Worm (Caenorhabditis elegans) whole organism, L1 larva: ENCODE results near the gene F22B7.9.

Source experiments
- C04F5.9 ChIP-seq: sonication (generic microtip); optimal IDR thresholded peaks from 2 replicates; lab custom pipeline; 2016; ENCODE audit warnings: missing genetic modification characterization, missing compliant biosample characterization
- C16A3.4 ChIP-seq: fragments of 150-350 bp; optimal IDR thresholded peaks from 2 replicates; lab custom pipeline; 2014; ENCODE audit warnings: missing biosample characterization, missing genetic modification characterization
- C34B4.2 ChIP-seq: sonication (generic microtip); optimal IDR thresholded peaks from 2 replicates; lab custom pipeline; 2017; ENCODE audit warnings: mild to moderate bottlenecking, missing genetic modification characterization, missing compliant biosample characterization
- F16B12.6 ChIP-seq: fragments of 150-350 bp; optimal IDR thresholded peaks from 2 replicates; lab custom pipeline; 2014; ENCODE audit warnings: missing biosample characterization, missing genetic modification characterization
- Y116A8C.19 ChIP-seq: sonication (generic microtip); optimal IDR thresholded peaks from 2 replicates; lab custom pipeline; 2016; ENCODE audit warnings: missing compliant biosample characterization, missing genetic modification characterization, borderline replicate concordance
- aha-1 ChIP-seq: fragments of 150-350 bp; optimal IDR thresholded peaks from 2 replicates; lab custom pipeline; 2014; ENCODE audit warnings: missing biosample characterization, missing genetic modification characterization
- aly-2 ChIP-seq: fragments of 150-350 bp; optimal IDR thresholded peaks from 2 replicates; lab custom pipeline; 2014; ENCODE audit warnings: missing biosample characterization, missing genetic modification characterization
- ceh-63 ChIP-seq: fragments of 200-800 bp; sonication (Bioruptor generic); optimal IDR thresholded peaks from 2 replicates; lab custom pipeline; 2018; ENCODE audit warnings: mild to moderate bottlenecking, missing genetic modification characterization, missing compliant biosample characterization
- ceh-82 ChIP-seq, 3 experiments: fragments of 150-350 bp in 1 of 3; sonication (generic microtip) in 2 of 3; optimal IDR thresholded peaks; 2 replicates each; lab custom pipeline; 2014 to 2017; ENCODE audit warnings: missing biosample characterization in 3 of 3, missing genetic modification characterization in 3 of 3
- ceh-88 ChIP-seq: fragments of 200-800 bp; sonication (Bioruptor generic); IDR thresholded peaks from 2 replicates; pipeline ENCODE4 v1.3.6; 2022; ENCODE audit warnings: missing genetic modification characterization, missing compliant biosample characterization
- ceh-90 ChIP-seq: sonication (generic microtip); optimal IDR thresholded peaks from 2 replicates; lab custom pipeline; 2016; ENCODE audit warnings: missing genetic modification characterization, missing compliant biosample characterization
- ces-1 ChIP-seq: fragments of 150-350 bp; optimal IDR thresholded peaks from 2 replicates; lab custom pipeline; 2014; ENCODE audit warnings: missing biosample characterization, missing genetic modification reagents, missing genetic modification characterization
- efl-3 ChIP-seq: fragments of 200-800 bp; sonication (Bioruptor generic); optimal IDR thresholded peaks from 2 replicates; lab custom pipeline; 2018; ENCODE audit warnings: mild to moderate bottlenecking, missing genetic modification characterization, missing compliant biosample characterization
- egl-13 ChIP-seq: sonication (generic microtip); optimal IDR thresholded peaks from 2 replicates; lab custom pipeline; 2016; ENCODE audit warnings: missing genotype, missing genetic modification reagents, missing genetic modification characterization, missing compliant biosample characterization
- elt-2 ChIP-seq: sonication (generic microtip); optimal IDR thresholded peaks from 2 replicates; lab custom pipeline; 2016; ENCODE audit warnings: missing genetic modification characterization, mild to moderate bottlenecking, inconsistent platforms, missing compliant biosample characterization, missing genetic modification reagents
- elt-3 ChIP-seq, 6 experiments: fragments of 150-350 bp in 1 of 6; sonication (generic microtip); optimal IDR thresholded peaks; 2 replicates each; lab custom pipeline; 2017 to 2018; ENCODE audit warnings: missing biosample characterization in 6 of 6, missing genetic modification characterization in 6 of 6, inconsistent platforms in 1 of 6
- fkh-4 ChIP-seq: sonication (generic microtip); optimal IDR thresholded peaks from 2 replicates; lab custom pipeline; 2016; ENCODE audit warnings: missing compliant biosample characterization, missing genetic modification characterization, borderline replicate concordance
- fkh-8 ChIP-seq: sonication (generic microtip); optimal IDR thresholded peaks from 2 replicates; lab custom pipeline; 2016; ENCODE audit warnings: mild to moderate bottlenecking, missing genetic modification characterization, missing compliant biosample characterization
- grh-1 ChIP-seq: fragments of 200-800 bp; sonication (Bioruptor generic); IDR thresholded peaks from 2 replicates; pipeline ENCODE4 v1.3.6; 2022; ENCODE audit warnings: missing genetic modification reagents, missing genetic modification characterization, missing compliant biosample characterization
- hlh-4 ChIP-seq: sonication (generic microtip); optimal IDR thresholded peaks from 2 replicates; lab custom pipeline; 2016; ENCODE audit warnings: mild to moderate bottlenecking, missing genetic modification characterization, missing compliant biosample characterization
- hpl-2 ChIP-seq: fragments of 150-350 bp; optimal IDR thresholded peaks from 2 replicates; lab custom pipeline; 2014; ENCODE audit warnings: missing biosample characterization, missing genetic modification reagents, missing genetic modification characterization
- irx-1 ChIP-seq: sonication (generic microtip); optimal IDR thresholded peaks from 2 replicates; lab custom pipeline; 2016; ENCODE audit warnings: missing genetic modification characterization, missing compliant biosample characterization
- isw-1 ChIP-seq: fragments of 200-800 bp; sonication (Bioruptor generic); IDR thresholded peaks from 2 replicates; pipeline ENCODE4 v1.3.6; 2022; ENCODE audit warnings: missing genetic modification characterization, missing compliant biosample characterization
- jun-1 ChIP-seq: fragments of 150-350 bp; optimal IDR thresholded peaks from 2 replicates; lab custom pipeline; 2014; ENCODE audit warnings: missing biosample characterization, missing genetic modification reagents, missing genetic modification characterization
- lin-13 ChIP-seq: fragments of 150-350 bp; optimal IDR thresholded peaks from 2 replicates; lab custom pipeline; 2014; ENCODE audit warnings: missing biosample characterization, missing genetic modification reagents, missing genetic modification characterization
- lin-14 ChIP-seq: fragments of 200-800 bp; sonication (Bioruptor generic); optimal IDR thresholded peaks from 2 replicates; lab custom pipeline; 2018; ENCODE audit warnings: mild to moderate bottlenecking, missing genetic modification characterization, moderate library complexity, missing compliant biosample characterization
- lin-15B ChIP-seq: fragments of 150-350 bp; sonication (generic microtip); optimal IDR thresholded peaks from 3 replicates; lab custom pipeline; 2014; ENCODE audit warnings: missing biosample characterization, missing genetic modification characterization
- lin-39 ChIP-seq: fragments of 150-350 bp; optimal IDR thresholded peaks from 2 replicates; lab custom pipeline; 2014; ENCODE audit warnings: missing biosample characterization, missing genetic modification reagents, missing genetic modification characterization
- mab-9 ChIP-seq: fragments of 200-800 bp; sonication (Bioruptor generic); IDR thresholded peaks from 2 replicates; pipeline ENCODE4 v1.3.6; 2022; ENCODE audit warnings: missing genetic modification reagents, missing genetic modification characterization, missing compliant biosample characterization
- nhr-11 ChIP-seq: fragments of 150-350 bp; optimal IDR thresholded peaks from 2 replicates; lab custom pipeline; 2014; ENCODE audit warnings: missing biosample characterization, missing genetic modification characterization
- nhr-19 ChIP-seq: fragments of 200-800 bp; sonication (Bioruptor generic); conservative IDR thresholded peaks from 2 replicates; pipeline ENCODE4 v1.3.6; 2022; ENCODE audit warnings: missing genetic modification characterization, missing compliant biosample characterization
- nhr-20 ChIP-seq: sonication (generic microtip); optimal IDR thresholded peaks from 2 replicates; lab custom pipeline; 2016; ENCODE audit warnings: mild to moderate bottlenecking, missing genetic modification characterization, missing compliant biosample characterization
- nhr-28 ChIP-seq: fragments of 150-350 bp; optimal IDR thresholded peaks from 2 replicates; lab custom pipeline; 2014; ENCODE audit warnings: missing biosample characterization, missing genetic modification characterization
- nhr-47 ChIP-seq: sonication (generic microtip); optimal IDR thresholded peaks from 2 replicates; lab custom pipeline; 2016; ENCODE audit warnings: mild to moderate bottlenecking, missing genetic modification characterization, moderate library complexity, missing compliant biosample characterization
- nhr-71 ChIP-seq: sonication (generic microtip); optimal IDR thresholded peaks from 2 replicates; lab custom pipeline; 2016; ENCODE audit warnings: mild to moderate bottlenecking, missing genetic modification characterization, moderate library complexity, missing compliant biosample characterization
- nhr-77 ChIP-seq: fragments of 150-350 bp; optimal IDR thresholded peaks from 2 replicates; lab custom pipeline; 2014; ENCODE audit warnings: missing biosample characterization, missing genetic modification characterization
- nhr-90 ChIP-seq: sonication (generic microtip); optimal IDR thresholded peaks from 2 replicates; lab custom pipeline; 2016; ENCODE audit warnings: mild to moderate bottlenecking, missing genetic modification characterization, missing compliant biosample characterization; ENCODE audit not compliant: poor library complexity
- rnt-1 ChIP-seq: sonication (generic microtip); optimal IDR thresholded peaks from 2 replicates; lab custom pipeline; 2016; ENCODE audit warnings: mild to moderate bottlenecking, missing genetic modification characterization, moderate library complexity, missing compliant biosample characterization
- skn-1 ChIP-seq: fragments of 150-350 bp; optimal IDR thresholded peaks from 2 replicates; lab custom pipeline; 2014; ENCODE audit warnings: missing biosample characterization, missing genetic modification characterization
- snpc-4 ChIP-seq: fragments of 150-350 bp; optimal IDR thresholded peaks from 2 replicates; lab custom pipeline; 2014; ENCODE audit warnings: missing biosample characterization, missing genetic modification characterization
- snu-23 ChIP-seq: sonication (generic microtip); optimal IDR thresholded peaks from 2 replicates; lab custom pipeline; 2016; ENCODE audit warnings: missing genetic modification characterization, missing compliant biosample characterization
- sox-4 ChIP-seq: sonication (generic microtip); optimal IDR thresholded peaks from 2 replicates; lab custom pipeline; 2016; ENCODE audit warnings: missing genetic modification characterization, missing compliant biosample characterization
- sptf-1 ChIP-seq: fragments of 150-350 bp; optimal IDR thresholded peaks from 2 replicates; lab custom pipeline; 2014; ENCODE audit warnings: missing biosample characterization, missing genetic modification characterization
- swsn-7 ChIP-seq: sonication (generic microtip); optimal IDR thresholded peaks from 2 replicates; lab custom pipeline; 2016; ENCODE audit warnings: missing genetic modification characterization, missing compliant biosample characterization
- tlp-1 ChIP-seq: fragments of 150-350 bp; optimal IDR thresholded peaks from 2 replicates; lab custom pipeline; 2014; ENCODE audit warnings: missing biosample characterization, missing genetic modification characterization
- unc-130 ChIP-seq: fragments of 150-350 bp; optimal IDR thresholded peaks from 2 replicates; lab custom pipeline; 2017; ENCODE audit warnings: missing biosample characterization, missing genetic modification characterization, inconsistent platforms
- vab-15 ChIP-seq: sonication (generic microtip); optimal IDR thresholded peaks from 2 replicates; lab custom pipeline; 2017; ENCODE audit warnings: missing genotype, mild to moderate bottlenecking, missing genetic modification characterization, missing compliant biosample characterization
- zag-1 ChIP-seq: fragments of 150-350 bp; optimal IDR thresholded peaks from 2 replicates; lab custom pipeline; 2014; ENCODE audit warnings: missing biosample characterization, missing genetic modification characterization
- zip-4 ChIP-seq: fragments of 200-800 bp; sonication (Bioruptor generic); optimal IDR thresholded peaks from 2 replicates; lab custom pipeline; 2018; ENCODE audit warnings: mild to moderate bottlenecking, missing genetic modification characterization, moderate library complexity, missing compliant biosample characterization
- ztf-11 ChIP-seq, 2 experiments: sonication (generic microtip); optimal IDR thresholded peaks; 2 replicates each; lab custom pipeline; 2016 to 2017; ENCODE audit warnings: missing genetic modification characterization in 2 of 2, missing biosample characterization in 1 of 2, missing compliant biosample characterization in 1 of 2
- ztf-4 ChIP-seq: fragments of 150-350 bp; optimal IDR thresholded peaks from 2 replicates; lab custom pipeline; 2014; ENCODE audit warnings: missing biosample characterization, missing genetic modification characterization

The F22B7.9 gene

ce11 chrIII:8652922-8653321 is 803 bp downstream of the F22B7.9 start (continued):
- TF ChIP-seq egl-13 (tag; lab: Kevin White, UChicago), result no peak
- no peak for TF ChIP-seq ztf-11 (tag; optimal IDR thresholded peaks at IDR 0.05; lab: Kevin White, UChicago)
- no peak for TF ChIP-seq sox-4 (tag; lab: Kevin White, UChicago)
- TF ChIP-seq tlp-1 (tag; lab: Kevin White, UChicago), result no peak
- TF ChIP-seq jun-1 (tag; lab: Kevin White, UChicago), result no peak
- no peak for TF ChIP-seq aha-1 (tag; lab: Kevin White, UChicago)
- peak; percentile 54 for TF ChIP-seq nhr-71 (tag; lab: Kevin White, UChicago)
- peak; percentile 23 for TF ChIP-seq C16A3.4 (tag; lab: Kevin White, UChicago)
- no peak for TF ChIP-seq ztf-4 (tag; lab: Kevin White, UChicago)
- TF ChIP-seq hlh-4 (tag; lab: Kevin White, UChicago), result no peak
- peak; percentile 12 for TF ChIP-seq lin-13 (GFP tag; lab: Kevin White, UChicago)
- TF ChIP-seq C34B4.2 (tag; lab: Kevin White, UChicago), result no peak
- no peak for TF ChIP-seq ceh-90 (tag; lab: Kevin White, UChicago)
- no peak for TF ChIP-seq fkh-8 (tag; lab: Kevin White, UChicago)
- no peak for TF ChIP-seq lin-15B (tag; lab: Kevin White, UChicago)
- no peak for TF ChIP-seq Y116A8C.19 (tag; lab: Kevin White, UChicago)
- no peak for TF ChIP-seq nhr-90 (tag; lab: Kevin White, UChicago)
- TF ChIP-seq zag-1 (tag; lab: Kevin White, UChicago), result no peak
- TF ChIP-seq nhr-19, result no peak
- no peak for TF ChIP-seq unc-130 (tag; lab: Kevin White, UChicago)
- TF ChIP-seq ceh-88 (GFP tag; lab: Robert Waterston, UW), result no peak
- TF ChIP-seq vab-15 (tag; lab: Kevin White, UChicago), result no peak
- peak; percentile 42 for TF ChIP-seq rnt-1 (tag; lab: Kevin White, UChicago)
- TF ChIP-seq isw-1 (GFP tag; lab: Robert Waterston, UW), result no peak
- no peak for TF ChIP-seq efl-3 (GFP tag; lab: Kevin White, UChicago)
- TF ChIP-seq nhr-28 (tag; lab: Kevin White, UChicago), result no peak
- no peak for TF ChIP-seq C04F5.9
- TF ChIP-seq nhr-77 (tag; lab: Kevin White, UChicago), result no peak
- peak; percentile 2 for TF ChIP-seq aly-2 (tag; lab: Kevin White, UChicago)
- TF ChIP-seq F16B12.6 (tag; lab: Kevin White, UChicago), result no peak
- TF ChIP-seq elt-3 (tag; optimal IDR thresholded peaks at IDR 0.05; lab: Kevin White, UChicago), result no peak
- TF ChIP-seq swsn-7 (tag; lab: Kevin White, UChicago), result peak; percentile 31
- no peak for TF ChIP-seq elt-2
- TF ChIP-seq nhr-20 (tag; lab: Kevin White, UChicago), result peak; percentile 34
- TF ChIP-seq lin-39, result no peak

DNA sequence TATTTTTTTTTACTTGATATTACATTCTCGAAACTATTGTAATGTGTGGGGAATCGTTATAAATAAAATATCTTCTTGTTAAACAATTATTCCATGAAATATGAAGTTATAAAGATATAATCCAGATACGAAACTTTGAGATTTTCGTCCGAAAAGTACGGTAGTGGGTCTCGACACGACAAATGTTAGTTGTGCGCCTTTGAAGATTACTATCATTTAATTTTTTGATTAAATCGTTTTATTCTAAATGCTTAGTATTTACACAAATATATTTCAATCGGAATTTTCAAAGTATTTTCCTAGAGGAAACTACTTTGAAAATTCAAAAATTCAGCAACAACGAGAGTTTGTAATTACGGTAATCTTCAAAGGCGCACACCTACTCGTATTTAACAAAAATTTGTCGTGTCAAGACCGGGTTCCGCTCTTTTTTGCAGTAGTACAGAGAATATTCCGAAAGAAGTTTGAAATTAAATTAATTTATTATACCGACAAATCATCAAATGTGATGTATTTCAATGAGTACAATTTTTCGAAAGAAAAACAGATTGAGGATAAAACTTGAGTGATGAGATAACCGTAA is 1.5 kb downstream of the F22B7.9 start:
- TF ChIP-seq nhr-47 (tag; lab: Kevin White, UChicago) (no peak), lin-13 (GFP tag; lab: Kevin White, UChicago) (no peak), lin-14 (GFP tag; lab: Kevin White, UChicago) (no peak), fkh-8 (tag; lab: Kevin White, UChicago) (no peak), lin-15B (tag; lab: Kevin White, UChicago) (no peak), rnt-1 (tag; lab: Kevin White, UChicago) (no peak), grh-1 (GFP tag; lab: Robert Waterston, UW) (no peak), ztf-4 (tag; lab: Kevin White, UChicago) (no peak), ceh-82 (tag; optimal IDR thresholded peaks at IDR 0.05; lab: Kevin White, UChicago) (no peak), ceh-88 (GFP tag; lab: Robert Waterston, UW) (0 out of 2 replicates have a peak, but pooled peaks have one; percentile 31), irx-1 (no peak), hpl-2 (GFP tag; lab: Kevin White, UChicago) (no peak), ceh-63 (GFP tag; lab: Kevin White, UChicago) (no peak), snpc-4 (tag; lab: Kevin White, UChicago) (no peak), snu-23 (GFP tag; lab: Kevin White, UChicago) (no peak), skn-1 (no peak), nhr-11 (tag; lab: Kevin White, UChicago) (no peak), mab-9 (no peak), zip-4 (GFP tag; lab: Kevin White, UChicago) (no peak), ztf-11 (tag; optimal IDR thresholded peaks at IDR 0.05; lab: Kevin White, UChicago) (no peak), fkh-4 (tag; lab: Kevin White, UChicago) (no peak), nhr-77 (tag; lab: Kevin White, UChicago) (no peak), swsn-7 (tag; lab: Kevin White, UChicago) (no peak), aly-2 (tag; lab: Kevin White, UChicago) (no peak), ces-1 (no peak), sptf-1 (tag; lab: Kevin White, UChicago) (no peak)
